Worm (Caenorhabditis elegans) whole organism, L4 larva: ENCODE measurements around the gene rbx-1.

Experiments used
- D1046.2 ChIP-seq: fragments of 200-800 bp; sonication (Bioruptor generic); IDR thresholded peaks from 2 replicates; pipeline ENCODE4 v1.3.6; 2022; ENCODE audit warnings: missing genetic modification characterization, missing compliant biosample characterization
- F10B5.3 ChIP-seq: sonication (generic microtip); optimal IDR thresholded peaks from 2 replicates; lab custom pipeline; 2016; ENCODE audit warnings: mild to moderate bottlenecking, missing genetic modification characterization, missing compliant biosample characterization
- R02D3.7 ChIP-seq: fragments of 150-350 bp; sonication (generic microtip); optimal IDR thresholded peaks from 3 replicates; lab custom pipeline; 2014; ENCODE audit warnings: missing biosample characterization, missing genetic modification characterization
- T20F7.1 ChIP-seq: fragments of 200-800 bp; sonication (Bioruptor generic); optimal IDR thresholded peaks from 2 replicates; lab custom pipeline; 2018; ENCODE audit warnings: mild to moderate bottlenecking, missing genetic modification characterization, missing compliant biosample characterization
- T26A8.4 ChIP-seq: fragments of 200-800 bp; sonication (Bioruptor generic); IDR thresholded peaks from 2 replicates; pipeline ENCODE4 v1.3.6; 2022; ENCODE audit warnings: missing genetic modification characterization, missing compliant biosample characterization
- Y105C5A.15 ChIP-seq: fragments of 200-800 bp; sonication (Bioruptor generic); IDR thresholded peaks from 2 replicates; pipeline ENCODE4 v1.3.6; 2022; ENCODE audit warnings: missing genetic modification characterization, missing compliant biosample characterization
- Y5F2A.4 ChIP-seq: fragments of 200-800 bp; sonication (Bioruptor generic); optimal IDR thresholded peaks from 2 replicates; lab custom pipeline; 2018; ENCODE audit warnings: mild to moderate bottlenecking, missing genetic modification characterization, missing compliant biosample characterization
- ZK337.2 ChIP-seq: fragments of 200-800 bp; sonication (Bioruptor generic); IDR thresholded peaks from 2 replicates; pipeline ENCODE4 v1.3.6; 2022; ENCODE audit warnings: missing genetic modification reagents, missing genetic modification characterization, missing compliant biosample characterization
- aha-1 ChIP-seq: fragments of 150-350 bp; peaks from one replicate; lab custom pipeline; 2014; ENCODE audit warnings: missing biosample characterization, missing genetic modification characterization
- ama-1 ChIP-seq: fragments of 150-350 bp; optimal IDR thresholded peaks from 2 replicates; lab custom pipeline; 2014; ENCODE audit warnings: inconsistent platforms, mixed read lengths
- attf-4 ChIP-seq: sonication (generic microtip); optimal IDR thresholded peaks from 3 replicates; lab custom pipeline; 2017; ENCODE audit warnings: missing biosample characterization, missing genetic modification characterization
- ceh-44 ChIP-seq: fragments of 200-800 bp; sonication (Bioruptor generic); IDR thresholded peaks from 2 replicates; pipeline ENCODE4 v1.3.6; 2022; ENCODE audit warnings: missing genetic modification reagents, missing genetic modification characterization, missing compliant biosample characterization
- cey-2 ChIP-seq: sonication (generic microtip); optimal IDR thresholded peaks from 3 replicates; lab custom pipeline; 2017; ENCODE audit warnings: missing genetic modification characterization, mild to moderate bottlenecking, missing compliant biosample characterization, antibody characterized with exemption, borderline replicate concordance; ENCODE audit not compliant: insufficient read depth
- daf-16 ChIP-seq, 3 experiments: sonication (generic microtip); optimal IDR thresholded peaks; 2 replicates each; lab custom pipeline; 2016 to 2017; ENCODE audit warnings: missing genetic modification characterization in 3 of 3, missing genetic modification reagents in 3 of 3, mild to moderate bottlenecking in 2 of 3, missing compliant biosample characterization in 2 of 3, missing biosample characterization in 1 of 3, moderate library complexity in 1 of 3
- daf-8 ChIP-seq: fragments of 200-800 bp; sonication (Bioruptor generic); IDR thresholded peaks from 2 replicates; pipeline ENCODE4 v1.3.6; 2022; ENCODE audit warnings: missing genetic modification characterization, missing compliant biosample characterization
- dmd-6 ChIP-seq: fragments of 200-800 bp; sonication (Bioruptor generic); IDR thresholded peaks from 2 replicates; pipeline ENCODE4 v1.3.6; 2022; ENCODE audit warnings: missing genetic modification reagents, missing genetic modification characterization, missing compliant biosample characterization
- dmd-8 ChIP-seq: fragments of 200-800 bp; sonication (Bioruptor generic); IDR thresholded peaks from 2 replicates; pipeline ENCODE4 v1.3.6; 2022; ENCODE audit warnings: missing genetic modification characterization, missing compliant biosample characterization
- egl-43 ChIP-seq: fragments of 200-800 bp; sonication (Bioruptor generic); IDR thresholded peaks from 2 replicates; pipeline ENCODE4 v1.3.6; 2022; ENCODE audit warnings: missing genetic modification reagents, missing genetic modification characterization, missing compliant biosample characterization
- fkh-10 ChIP-seq: fragments of 150-350 bp; optimal IDR thresholded peaks from 2 replicates; lab custom pipeline; 2014; ENCODE audit warnings: missing biosample characterization, missing genetic modification reagents, missing genetic modification characterization
- hif-1 ChIP-seq, 2 experiments: sonication (generic microtip); optimal IDR thresholded peaks; 2 replicates each; lab custom pipeline; 2016 to 2017; ENCODE audit warnings: missing compliant biosample characterization in 2 of 2, missing genetic modification characterization in 2 of 2, missing genetic modification reagents in 2 of 2, missing genotype in 2 of 2, mild to moderate bottlenecking in 1 of 2
- hlh-30 ChIP-seq: sonication (generic microtip); optimal IDR thresholded peaks from 2 replicates; lab custom pipeline; 2017; ENCODE audit warnings: antibody characterized with exemption, mild to moderate bottlenecking, missing genetic modification characterization, missing compliant biosample characterization; ENCODE audit not compliant: insufficient read depth
- lim-7 ChIP-seq: fragments of 200-800 bp; sonication (Bioruptor generic); IDR thresholded peaks from 2 replicates; pipeline ENCODE4 v1.3.6; 2022; ENCODE audit warnings: missing genetic modification characterization, missing compliant biosample characterization
- lin-38 ChIP-seq: fragments of 200-800 bp; sonication (Bioruptor generic); IDR thresholded peaks from 2 replicates; pipeline ENCODE4 v1.3.6; 2022; ENCODE audit warnings: missing genetic modification reagents, missing genetic modification characterization, missing compliant biosample characterization
- lsy-2 ChIP-seq, 2 experiments: fragments of 150-350 bp in 1 of 2; sonication (generic microtip) in 1 of 2; optimal IDR thresholded peaks; 2 replicates each; lab custom pipeline; 2014 to 2017; ENCODE audit warnings: missing biosample characterization in 2 of 2, missing genetic modification characterization in 2 of 2
- madf-9 ChIP-seq: fragments of 200-800 bp; sonication (Bioruptor generic); conservative IDR thresholded peaks from 2 replicates; pipeline ENCODE4 v1.3.6; 2022; ENCODE audit warnings: missing genetic modification reagents, missing genetic modification characterization, missing compliant biosample characterization
- mdt-29 ChIP-seq: fragments of 200-800 bp; sonication (Bioruptor generic); IDR thresholded peaks from 2 replicates; pipeline ENCODE4 v1.3.6; 2022; ENCODE audit warnings: missing genetic modification reagents, missing genetic modification characterization, missing compliant biosample characterization
- mes-2 ChIP-seq: sonication (generic microtip); optimal IDR thresholded peaks from 2 replicates; lab custom pipeline; 2016; ENCODE audit warnings: missing genotype, mild to moderate bottlenecking, missing genetic modification characterization, missing compliant biosample characterization; ENCODE audit not compliant: poor library complexity, severe bottlenecking
- nhr-102 ChIP-seq: sonication (generic microtip); optimal IDR thresholded peaks from 2 replicates; lab custom pipeline; 2016; ENCODE audit warnings: mild to moderate bottlenecking, missing genetic modification characterization, moderate library complexity, missing compliant biosample characterization
- nhr-237 ChIP-seq: sonication (generic microtip); optimal IDR thresholded peaks from 2 replicates; lab custom pipeline; 2017; ENCODE audit warnings: missing biosample characterization, missing genetic modification characterization
- nhr-42 ChIP-seq: fragments of 200-800 bp; sonication (Bioruptor generic); IDR thresholded peaks from 2 replicates; pipeline ENCODE4 v1.3.6; 2022; ENCODE audit warnings: missing genetic modification characterization, missing compliant biosample characterization
- nhr-76 ChIP-seq: fragments of 150-350 bp; optimal IDR thresholded peaks from 2 replicates; lab custom pipeline; 2014; ENCODE audit warnings: missing biosample characterization, missing genetic modification characterization
- pha-4 ChIP-seq, 2 experiments: fragments of 150-350 bp in 1 of 2; fragments of 200-800 bp in 1 of 2; sonication (Bioruptor generic) in 1 of 2; IDR thresholded peaks in 1 of 2; optimal IDR thresholded peaks in 1 of 2; 2 replicates each; pipeline versions ENCODE4 v1.3.6 to Lab custom; 2014 to 2022; ENCODE audit warnings: missing genetic modification characterization in 2 of 2, missing genetic modification reagents in 2 of 2, missing biosample characterization in 1 of 2, missing compliant biosample characterization in 1 of 2
- php-3 ChIP-seq: fragments of 200-800 bp; sonication (Bioruptor generic); IDR thresholded peaks from 2 replicates; pipeline ENCODE4 v1.3.6; 2022; ENCODE audit warnings: missing genetic modification reagents, missing genetic modification characterization, missing compliant biosample characterization
- pqm-1 ChIP-seq: sonication (generic microtip); optimal IDR thresholded peaks from 2 replicates; lab custom pipeline; 2017; ENCODE audit warnings: missing biosample characterization, missing genetic modification characterization
- rbr-2 ChIP-seq: sonication (generic microtip); optimal IDR thresholded peaks from 2 replicates; lab custom pipeline; 2016; ENCODE audit warnings: missing genotype, missing genetic modification characterization, missing compliant biosample characterization
- saeg-2 ChIP-seq: fragments of 200-800 bp; sonication (Bioruptor generic); IDR thresholded peaks from 2 replicates; pipeline ENCODE4 v1.3.6; 2022; ENCODE audit warnings: missing genetic modification reagents, missing genetic modification characterization, missing compliant biosample characterization
- set-16 ChIP-seq: fragments of 200-800 bp; sonication (Bioruptor generic); IDR thresholded peaks from 2 replicates; pipeline ENCODE4 v1.3.6; 2022; ENCODE audit warnings: missing genetic modification reagents, missing genetic modification characterization, missing compliant biosample characterization
- skn-1 ChIP-seq: fragments of 150-350 bp; optimal IDR thresholded peaks from 2 replicates; lab custom pipeline; 2014; ENCODE audit warnings: missing biosample characterization, missing genetic modification characterization
- unc-62 ChIP-seq, 3 experiments: fragments of 150-350 bp in 1 of 3; sonication (generic microtip); optimal IDR thresholded peaks in 2 of 3; peaks in 1 of 3; 1 replicate in 1 of 3; 2 replicates in 2 of 3; lab custom pipeline; 2014 to 2017; ENCODE audit warnings: missing biosample characterization in 3 of 3, missing genetic modification characterization in 3 of 3, missing genetic modification reagents in 3 of 3, missing genotype in 1 of 3
- vab-7 ChIP-seq: fragments of 200-800 bp; sonication (Bioruptor generic); IDR thresholded peaks from 2 replicates; pipeline ENCODE4 v1.3.6; 2022; ENCODE audit warnings: missing genetic modification reagents, missing genetic modification characterization, missing compliant biosample characterization
- zfp-2 ChIP-seq: sonication (generic microtip); optimal IDR thresholded peaks from 2 replicates; lab custom pipeline; 2016; ENCODE audit warnings: mild to moderate bottlenecking, missing genetic modification characterization, missing compliant biosample characterization

Gene rbx-1

ce11 chrV:9733920-9734454 is 43.7 kb upstream of the rbx-1 start, which contains the start of gene cal-7 (continued):
- TF ChIP-seq rbr-2 (no peak), hif-1 (tag; optimal IDR thresholded peaks at IDR 0.05; lab: Kevin White, UChicago) (no peak), nhr-76 (no peak), T20F7.1 (GFP tag; lab: Kevin White, UChicago) (peak; percentile 29), ceh-44 (GFP tag; lab: Robert Waterston, UW) (no peak), nhr-102 (tag; lab: Kevin White, UChicago) (peak; percentile 48), daf-8 (no peak), D1046.2 (GFP tag; lab: Robert Waterston, UW) (no peak)

ce11 chrV:9731852-9732251 is 41.5 kb upstream of the rbx-1 start:
- no peak for TF ChIP-seq dmd-6 (GFP tag; lab: Robert Waterston, UW)
- no peak for TF ChIP-seq rbr-2
- TF ChIP-seq vab-7 (GFP tag; lab: Robert Waterston, UW), result peak; percentile 66; the same call in 1 of the 2 replicates
- 0 out of 2 replicates have a peak, but pooled peaks have one; percentile 5 for TF ChIP-seq lim-7 (GFP tag; lab: Robert Waterston, UW)
- no peak for TF ChIP-seq F10B5.3 (tag; lab: Kevin White, UChicago)
- TF ChIP-seq egl-43 (GFP tag; lab: Robert Waterston, UW), result peak; percentile 70
- TF ChIP-seq nhr-237 (tag; lab: Kevin White, UChicago), result no peak
- TF ChIP-seq dmd-8 (GFP tag; lab: Robert Waterston, UW), result peak; percentile 49; the same call in 1 of the 2 replicates
- TF ChIP-seq ama-1, result peak; percentile 43
- TF ChIP-seq unc-62 (GFP tag; optimal IDR thresholded peaks at IDR 0.05 in 1 of 2; lab: Kevin White, UChicago), result peak in 1 of 2 experiments; percentile 78
- no peak for TF ChIP-seq unc-62 (tag; optimal IDR thresholded peaks at IDR 0.05; lab: Kevin White, UChicago)
- TF ChIP-seq Y105C5A.15 (GFP tag; lab: Robert Waterston, UW), result 0 out of 2 replicates have a peak, but pooled peaks have one; percentile 3
- peak; percentile 47 for TF ChIP-seq mes-2 (tag; lab: Kevin White, UChicago)
- TF ChIP-seq Y5F2A.4 (GFP tag; lab: Kevin White, UChicago), result peak; percentile 41
- peak; percentile 54 for TF ChIP-seq mdt-29 (GFP tag; lab: Robert Waterston, UW)
- TF ChIP-seq lsy-2 (tag; optimal IDR thresholded peaks at IDR 0.05; lab: Kevin White, UChicago), result peak; percentile 33 to 35
- no peak for TF ChIP-seq T20F7.1 (GFP tag; lab: Kevin White, UChicago)
- peak; percentile 80 for TF ChIP-seq aha-1 (tag; lab: Kevin White, UChicago)
- TF ChIP-seq saeg-2 (GFP tag; lab: Robert Waterston, UW), result 0 out of 2 replicates have a peak, but pooled peaks have one; percentile 17
- TF ChIP-seq, all 104 proteins: peak for 13

- TF ChIP-seq T26A8.4 (GFP tag; lab: Robert Waterston, UW) (peak; percentile 86), madf-9 (GFP tag; lab: Robert Waterston, UW) (peak; percentile 70), lin-38 (GFP tag; lab: Robert Waterston, UW) (peak; percentile 68), attf-4 (tag; lab: Kevin White, UChicago) (no peak), pqm-1 (peak; percentile 97), ZK337.2 (GFP tag; lab: Robert Waterston, UW) (no peak), fkh-10 (GFP tag; lab: Kevin White, UChicago) (peak; percentile 89), R02D3.7 (tag; lab: Kevin White, UChicago) (peak; percentile 19), zfp-2 (peak; percentile 77), hlh-30 (tag; lab: Kevin White, UChicago) (peak; percentile 97), dmd-6 (GFP tag; lab: Robert Waterston, UW) (peak; percentile 93), D1046.2 (GFP tag; lab: Robert Waterston, UW) (no peak; the same call in 1 of the 2 replicates), php-3 (GFP tag; lab: Robert Waterston, UW) (peak; percentile 47; the same call in 1 of the 2 replicates), pha-4 (GFP tag; IDR thresholded peaks at IDR 0.05; lab: Robert Waterston, UW) (peak; percentile 83), pha-4 (tag; optimal IDR thresholded peaks at IDR 0.05; lab: Kevin White, UChicago) (peak; percentile 70), skn-1 (tag; lab: Kevin White, UChicago) (no peak), saeg-2 (GFP tag; lab: Robert Waterston, UW) (peak; percentile 75; the same call in 1 of the 2 replicates), egl-43 (GFP tag; lab: Robert Waterston, UW) (peak; percentile 93), cey-2 (tag; lab: Kevin White, UChicago) (peak; percentile 76), set-16 (GFP tag; lab: Robert Waterston, UW) (peak; percentile 94), daf-16 (GFP tag; optimal IDR thresholded peaks at IDR 0.05; lab: Kevin White, UChicago) (peak; percentile 41 to 55), daf-16 (tag; optimal IDR thresholded peaks at IDR 0.05; lab: Kevin White, UChicago) (peak; percentile 83), nhr-42 (GFP tag; lab: Robert Waterston, UW) (peak; percentile 78; the same call in 1 of the 2 replicates), lsy-2 (tag; optimal IDR thresholded peaks at IDR 0.05; lab: Kevin White, UChicago) (peak; percentile 95 to 98)
These were observed 40.7 kb upstream of the rbx-1 start for ce11 chrV:9730743-9731706.
